Worm (Caenorhabditis elegans): Measurements from ENCODE around the gene F13E9.13.

DNA sequence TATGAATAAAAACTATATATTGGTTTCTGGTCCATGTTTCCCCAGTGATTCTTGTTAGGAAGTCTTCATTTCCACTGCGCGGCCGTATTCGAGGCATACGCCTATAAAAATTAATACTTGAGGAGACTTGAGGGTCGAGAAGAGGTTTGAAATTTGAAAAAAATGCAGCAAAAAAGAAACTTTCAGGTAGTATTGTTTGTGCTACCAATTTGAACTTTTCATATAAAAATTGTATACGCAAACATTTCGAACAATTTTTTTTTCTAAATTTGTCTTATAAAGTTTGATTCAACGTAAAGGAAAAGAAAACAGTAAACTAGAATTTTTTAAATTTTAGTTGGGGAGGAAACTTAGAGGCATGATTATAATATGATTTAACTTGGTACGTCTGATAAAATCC lies 29.5 kb upstream of the F13E9.13 start, which contains the start of gene T11G6.4:
- TF ChIP-seq T22C8.4 (GFP tag; IDR thresholded peaks at IDR 0.05) (no peak), cog-1 (tag; optimal IDR thresholded peaks at IDR 0.05) (no peak), ztf-23 (GFP tag; IDR thresholded peaks at IDR 0.05) (no peak), tab-1 (GFP tag; IDR thresholded peaks at IDR 0.05) (no peak), flt-1 (GFP tag; IDR thresholded peaks at IDR 0.05) (no peak), ref-1 (GFP tag; conservative IDR thresholded peaks at IDR 0.05) (no peak), ztf-29 (GFP tag; IDR thresholded peaks at IDR 0.05) (no peak), med-1 (GFP tag; optimal IDR thresholded peaks at IDR 0.05; ENCODE audit: insufficient read depth) (no peak)
